Worm (Caenorhabditis elegans): ENCODE data around the gene C53B4.2.

Gene C53B4.2

DNA sequence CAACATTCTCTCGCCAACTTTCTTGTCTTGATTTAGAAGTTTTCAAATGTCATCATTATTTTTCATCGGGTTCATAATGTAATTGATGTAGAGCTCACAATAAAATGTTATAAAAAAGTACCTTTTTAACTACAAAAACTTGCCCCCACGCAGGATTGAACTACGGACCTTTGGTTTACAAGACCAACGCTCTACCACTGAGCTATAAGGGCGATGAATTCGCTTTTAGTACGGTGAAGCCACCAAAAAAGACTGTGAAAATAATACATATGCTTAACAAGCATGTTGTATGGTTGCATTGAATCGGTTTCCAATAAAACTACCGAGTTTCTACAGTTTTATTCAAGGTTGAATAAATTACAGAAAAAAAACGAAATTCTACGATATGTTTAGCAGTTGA is 34.7 kb downstream of the C53B4.2 start:
- no peak for TF ChIP-seq Y67H2A.10 (GFP tag; conservative IDR thresholded peaks at IDR 0.05)
- TF ChIP-seq madf-10 (tag; optimal IDR thresholded peaks at IDR 0.05), result no peak
- 0 out of 2 replicates have a peak, but pooled peaks have one; percentile 25 for TF ChIP-seq lin-26 (GFP tag; IDR thresholded peaks at IDR 0.05)
- TF ChIP-seq B0261.1 (tag; optimal IDR thresholded peaks at IDR 0.05), result peak; percentile 45
- no peak for TF ChIP-seq nhr-179 (tag; optimal IDR thresholded peaks at IDR 0.05)
- TF ChIP-seq attf-5 (GFP tag; optimal IDR thresholded peaks at IDR 0.05), result no peak
- TF ChIP-seq tbp1 (GFP tag; optimal IDR thresholded peaks at IDR 0.05), result peak; percentile 80
- no peak for TF ChIP-seq pbrm-1 (GFP tag; IDR thresholded peaks at IDR 0.05)
- TF ChIP-seq snpc-3.4 (tag; optimal IDR thresholded peaks at IDR 0.05), result peak; percentile 35
- no peak for TF ChIP-seq Y56A3A.18 (GFP tag; IDR thresholded peaks at IDR 0.05)
- TF ChIP-seq aptf-3 (GFP tag; IDR thresholded peaks at IDR 0.05), result no peak
- TF ChIP-seq sdz-38 (tag; optimal IDR thresholded peaks at IDR 0.05), result no peak
- no peak for TF ChIP-seq ztf-25 (GFP tag; IDR thresholded peaks at IDR 0.05)
- TF ChIP-seq chd-7 (tag; optimal IDR thresholded peaks at IDR 0.05), result no peak
- no peak for TF ChIP-seq F52B5.7 (tag; optimal IDR thresholded peaks at IDR 0.05)
- TF ChIP-seq D2030.7 (GFP tag; IDR thresholded peaks at IDR 0.05), result no peak
- no peak for TF ChIP-seq lsl-1 (GFP tag; optimal IDR thresholded peaks at IDR 0.05)
- TF ChIP-seq ztf-22 (GFP tag; optimal IDR thresholded peaks at IDR 0.05), result no peak
- TF ChIP-seq attf-3 (GFP tag; conservative IDR thresholded peaks at IDR 0.05), result no peak
- 0 out of 2 replicates have a peak, but pooled peaks have one; percentile 7 for TF ChIP-seq hmg-1.2 (GFP tag; IDR thresholded peaks at IDR 0.05)
- no peak for TF ChIP-seq nhr-80 (tag; optimal IDR thresholded peaks at IDR 0.05)
- TF ChIP-seq rpc-1 (optimal IDR thresholded peaks at IDR 0.05), result peak; percentile 41
- peak; percentile 70 for TF ChIP-seq rpc-1 (tag; optimal IDR thresholded peaks at IDR 0.05)

DNA sequence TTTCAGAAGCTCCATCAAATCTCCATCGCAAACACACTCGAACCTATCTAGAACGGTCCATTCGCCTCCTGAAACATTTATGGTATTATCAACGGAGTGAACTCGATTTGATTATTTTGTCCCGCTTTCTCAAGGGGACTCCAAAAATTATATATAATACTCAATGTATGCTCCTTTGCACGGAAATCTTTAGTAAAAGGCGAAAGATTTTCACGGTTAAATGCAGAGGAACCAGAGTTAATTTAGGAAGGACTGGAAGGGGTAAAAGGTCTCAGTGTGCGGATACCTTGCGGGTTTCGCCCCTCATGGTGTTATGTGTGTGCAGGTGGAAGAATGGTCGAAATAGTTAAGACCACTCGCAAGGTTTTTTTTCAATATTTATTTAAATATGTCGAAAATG is 35.2 kb downstream of the C53B4.2 start:
- TF ChIP-seq snpc-1.1 (tag; optimal IDR thresholded peaks at IDR 0.05; ENCODE audit: insufficient read depth) (peak; percentile 93), egl-18 (GFP tag; IDR thresholded peaks at IDR 0.05) (no peak), ztf-22 (GFP tag; optimal IDR thresholded peaks at IDR 0.05) (no peak), pbrm-1 (GFP tag; IDR thresholded peaks at IDR 0.05) (peak; percentile 57; the same call in 1 of the 2 replicates), atf-7 (tag; optimal IDR thresholded peaks at IDR 0.05) (no peak), F10E7.11 (tag; optimal IDR thresholded peaks at IDR 0.05) (no peak), nhr-27 (tag; optimal IDR thresholded peaks at IDR 0.05) (no peak), B0336.3 (GFP tag; IDR thresholded peaks at IDR 0.05) (no peak), ccch-3 (GFP tag; optimal IDR thresholded peaks at IDR 0.05) (no peak), hlh-26 (GFP tag; conservative IDR thresholded peaks at IDR 0.05) (no peak), K12H6.12 (tag; optimal IDR thresholded peaks at IDR 0.05) (no peak), snpc-4 (GFP tag; optimal IDR thresholded peaks at IDR 0.05) (peak; percentile 92), snpc-4 (tag; optimal IDR thresholded peaks at IDR 0.05) (peak; percentile 84 to 95 (median 94)), Y95B8A.8 (GFP tag; IDR thresholded peaks at IDR 0.05) (no peak), rpc-1 (optimal IDR thresholded peaks at IDR 0.05) (no peak), rpc-1 (tag; optimal IDR thresholded peaks at IDR 0.05) (no peak), T26A5.8 (tag; optimal IDR thresholded peaks at IDR 0.05) (no peak), bed-2 (GFP tag; IDR thresholded peaks at IDR 0.05) (no peak), madf-6 (GFP tag; IDR thresholded peaks at IDR 0.05) (no peak), D2030.7 (GFP tag; IDR thresholded peaks at IDR 0.05) (peak; percentile 69; the same call in 1 of the 2 replicates), C06A6.2 (GFP tag; conservative IDR thresholded peaks at IDR 0.05) (no peak), him-1 (tag; optimal IDR thresholded peaks at IDR 0.05) (peak; percentile 69), Y79H2A.3 (GFP tag; conservative IDR thresholded peaks at IDR 0.05) (no peak), snpc-1.3 (tag; optimal IDR thresholded peaks at IDR 0.05; ENCODE audit: insufficient read depth) (peak; percentile 73), ztf-18 (tag; optimal IDR thresholded peaks at IDR 0.05) (no peak), lin-26 (GFP tag; IDR thresholded peaks at IDR 0.05) (peak; percentile 56; the same call in 1 of the 2 replicates), F49E8.2 (tag; optimal IDR thresholded peaks at IDR 0.05; ENCODE audit: insufficient read depth) (peak; percentile 26), xnd-1 (tag; optimal IDR thresholded peaks at IDR 0.05) (no peak), madf-8 (GFP tag; conservative IDR thresholded peaks at IDR 0.05) (no peak), let-607 (tag; optimal IDR thresholded peaks at IDR 0.05) (no peak), F57A8.1 (GFP tag; optimal IDR thresholded peaks at IDR 0.05) (no peak)

Measured in whole organism, young adult.